Fruit fly (Drosophila melanogaster) whole organism, embryonic: Measurements from ENCODE around the gene CG1494.

Source experiments
- ATbp ChIP-seq: fragments of 200-800 bp; sonication (Bioruptor generic); optimal IDR thresholded peaks from 2 replicates; lab custom pipeline; 2017; ENCODE audit warnings: missing biosample characterization, mild to moderate bottlenecking, missing genetic modification characterization, missing genetic modification reagents
- Atf6 ChIP-seq: fragments of 200-800 bp; sonication (Bioruptor generic); IDR thresholded peaks from 2 replicates; pipeline ENCODE4 v1.3.6; 2022; ENCODE audit warnings: missing biosample characterization, missing genetic modification characterization
- Awh ChIP-seq: fragments of 200-800 bp; sonication (Bioruptor generic); IDR thresholded peaks from 2 replicates; pipeline ENCODE4, ENCODE4 v1.3.6; 2022; ENCODE audit warnings: missing biosample characterization, missing genetic modification characterization
- BEAF-32 ChIP-seq: fragments of 200-800 bp; sonication (Bioruptor generic); optimal IDR thresholded peaks from 3 replicates; lab custom pipeline; 2017; ENCODE audit warnings: missing biosample characterization, missing genetic modification characterization, mild to moderate bottlenecking, moderate library complexity, missing genetic modification reagents
- CG10147 ChIP-seq: fragments of 200-800 bp; sonication (Bioruptor generic); optimal IDR thresholded peaks from 2 replicates; lab custom pipeline; 2019; ENCODE audit warnings: missing biosample characterization, mild to moderate bottlenecking, missing genetic modification characterization, moderate library complexity
- CG10654 ChIP-seq: fragments of 200-800 bp; sonication (Bioruptor generic); optimal IDR thresholded peaks from 2 replicates; lab custom pipeline; 2016; ENCODE audit warnings: missing biosample characterization, missing genetic modification characterization
- CG11696 ChIP-seq: fragments of 200-800 bp; sonication (Bioruptor generic); IDR thresholded peaks from 2 replicates; pipeline ENCODE4 v1.3.6; 2022; ENCODE audit warnings: missing biosample characterization, missing genetic modification characterization
- CG1233 ChIP-seq: fragments of 200-800 bp; sonication (Bioruptor generic); optimal IDR thresholded peaks from 4 replicates; lab custom pipeline; 2018; ENCODE audit warnings: missing biosample characterization, mild to moderate bottlenecking, missing genetic modification characterization
- CG12769 ChIP-seq: fragments of 200-800 bp; sonication (Bioruptor generic); optimal IDR thresholded peaks from 2 replicates; lab custom pipeline; 2019; ENCODE audit warnings: missing biosample characterization, mild to moderate bottlenecking, missing genetic modification characterization, moderate library complexity
- CG12942 ChIP-seq: fragments of 200-800 bp; sonication (Bioruptor generic); optimal IDR thresholded peaks from 3 replicates; lab custom pipeline; 2016; ENCODE audit warnings: missing biosample characterization, missing genetic modification characterization
- CG13123 ChIP-seq: fragments of 200-800 bp; sonication (Bioruptor generic); optimal IDR thresholded peaks from 2 replicates; lab custom pipeline; 2016; ENCODE audit warnings: missing biosample characterization, missing genetic modification characterization
- CG13424 ChIP-seq: fragments of 200-800 bp; sonication (Bioruptor generic); optimal IDR thresholded peaks from 2 replicates; lab custom pipeline; 2019; ENCODE audit warnings: missing biosample characterization, mild to moderate bottlenecking, missing genetic modification characterization, moderate library complexity
- CG13624 ChIP-seq: fragments of 200-800 bp; sonication (Bioruptor generic); optimal IDR thresholded peaks from 2 replicates; lab custom pipeline; 2016; ENCODE audit warnings: missing biosample characterization, missing genetic modification characterization
- CG18262 ChIP-seq: fragments of 200-800 bp; optimal IDR thresholded peaks from 3 replicates; lab custom pipeline; 2019; ENCODE audit warnings: missing biosample characterization, mild to moderate bottlenecking, missing genetic modification characterization, moderate library complexity
- CG18619 ChIP-seq: fragments of 200-800 bp; sonication (Bioruptor generic); optimal IDR thresholded peaks from 3 replicates; lab custom pipeline; 2017; ENCODE audit warnings: missing biosample characterization, mild to moderate bottlenecking, missing genetic modification characterization
- CG2202 ChIP-seq: fragments of 200-800 bp; sonication (Bioruptor generic); optimal IDR thresholded peaks from 2 replicates; lab custom pipeline; 2018; ENCODE audit warnings: missing biosample characterization, mild to moderate bottlenecking, missing genetic modification characterization
- CG30403 ChIP-seq: fragments of 200-800 bp; sonication (Bioruptor generic); optimal IDR thresholded peaks from 3 replicates; lab custom pipeline; 2016; ENCODE audit warnings: missing biosample characterization, missing genetic modification characterization
- CG31388 ChIP-seq: fragments of 200-800 bp; sonication (Bioruptor generic); optimal IDR thresholded peaks from 2 replicates; lab custom pipeline; 2016; ENCODE audit warnings: missing biosample characterization, missing genetic modification characterization
- CG31441 ChIP-seq: fragments of 200-800 bp; sonication (Bioruptor generic); IDR thresholded peaks from 2 replicates; pipeline ENCODE4 v1.3.6; 2022; ENCODE audit warnings: missing biosample characterization, missing genetic modification characterization
- CG4424 ChIP-seq: fragments of 200-800 bp; sonication (Bioruptor generic); optimal IDR thresholded peaks from 3 replicates; lab custom pipeline; 2016; ENCODE audit warnings: missing biosample characterization, missing genetic modification characterization
- CG5180 ChIP-seq: fragments of 200-800 bp; sonication (Bioruptor generic); optimal IDR thresholded peaks from 3 replicates; lab custom pipeline; 2017; ENCODE audit warnings: missing biosample characterization, missing genetic modification characterization, mild to moderate bottlenecking, moderate library complexity, missing genetic modification reagents
- CG6791 ChIP-seq: fragments of 200-800 bp; sonication (Bioruptor generic); IDR thresholded peaks from 3 replicates; pipeline ENCODE4 v1.3.6; 2022; ENCODE audit warnings: missing biosample characterization, missing genetic modification characterization; ENCODE audit not compliant: partially characterized antibody
- CG7271 ChIP-seq: fragments of 200-800 bp; sonication (Bioruptor generic); optimal IDR thresholded peaks from 2 replicates; lab custom pipeline; 2018; ENCODE audit warnings: missing biosample characterization, mild to moderate bottlenecking, missing genetic modification characterization, moderate library complexity
- CG8944 ChIP-seq: fragments of 200-800 bp; sonication (Bioruptor generic); optimal IDR thresholded peaks from 3 replicates; lab custom pipeline; 2016; ENCODE audit warnings: missing biosample characterization, missing genetic modification characterization
- CHES-1-like ChIP-seq: fragments of 200-800 bp; sonication (Bioruptor generic); optimal IDR thresholded peaks from 2 replicates; lab custom pipeline; 2016; ENCODE audit warnings: missing biosample characterization, missing genetic modification characterization
- Chrac-16 ChIP-seq: fragments of 200-800 bp; sonication (Bioruptor generic); optimal IDR thresholded peaks from 3 replicates; lab custom pipeline; 2016; ENCODE audit warnings: missing biosample characterization, missing genetic modification characterization
- D ChIP-seq, 2 experiments: fragments of 200-800 bp in 1 of 2; fragments of >200 bp in 1 of 2; sonication (Bioruptor generic) in 1 of 2; optimal IDR thresholded peaks; 2 replicates in 1 of 2; 3 replicates in 1 of 2; lab custom pipeline; 2017; ENCODE audit warnings: mild to moderate bottlenecking in 1 of 2, missing biosample characterization in 1 of 2, missing genetic modification characterization in 1 of 2, missing genetic modification reagents in 1 of 2
- Deaf1 ChIP-seq: fragments of 200-800 bp; optimal IDR thresholded peaks from 3 replicates; lab custom pipeline; 2019; ENCODE audit warnings: missing biosample characterization, mild to moderate bottlenecking, missing genetic modification characterization, moderate library complexity
- Fer2 ChIP-seq: fragments of 200-800 bp; sonication (Bioruptor generic); optimal IDR thresholded peaks from 2 replicates; lab custom pipeline; 2018; ENCODE audit warnings: missing biosample characterization, mild to moderate bottlenecking, missing genetic modification characterization, moderate library complexity
- Gsc ChIP-seq: fragments of 200-800 bp; sonication (Bioruptor generic); IDR thresholded peaks from 2 replicates; pipeline ENCODE4 v1.3.6; 2022; ENCODE audit warnings: missing biosample characterization, missing genetic modification characterization
- Hmr ChIP-seq: fragments of 200-800 bp; sonication (Bioruptor generic); optimal IDR thresholded peaks from 3 replicates; lab custom pipeline; 2017; ENCODE audit warnings: mild to moderate bottlenecking, missing biosample characterization, missing genetic modification reagents, missing genetic modification characterization
- Hmx ChIP-seq: fragments of 200-800 bp; sonication (Bioruptor generic); optimal IDR thresholded peaks from 2 replicates; lab custom pipeline; 2016; ENCODE audit warnings: missing biosample characterization, missing genetic modification characterization
- Hr78 ChIP-seq, 2 experiments: fragments of 200-800 bp in 1 of 2; fragments of >200 bp in 1 of 2; sonication (Bioruptor generic) in 1 of 2; optimal IDR thresholded peaks; 2 replicates each; lab custom pipeline; 2017 to 2019; ENCODE audit warnings: missing biosample characterization in 2 of 2, missing genetic modification characterization in 2 of 2, mild to moderate bottlenecking in 1 of 2, moderate library complexity in 1 of 2
- Poxn ChIP-seq: fragments of 200-800 bp; sonication (Bioruptor generic); IDR thresholded peaks from 2 replicates; pipeline ENCODE4 v1.3.6; 2022; ENCODE audit warnings: missing biosample characterization, missing genetic modification characterization
- ab ChIP-seq: fragments of 200-800 bp; sonication (Bioruptor generic); optimal IDR thresholded peaks from 2 replicates; lab custom pipeline; 2016; ENCODE audit warnings: missing biosample characterization, missing genetic modification characterization
- ato ChIP-seq: fragments of 200-800 bp; sonication (Bioruptor generic); IDR thresholded peaks from 2 replicates; pipeline ENCODE4 v1.3.6; 2022; ENCODE audit warnings: missing biosample characterization, missing genetic modification characterization; ENCODE audit not compliant: partially characterized antibody
- bigmax ChIP-seq: fragments of 200-800 bp; sonication (Bioruptor generic); optimal IDR thresholded peaks from 2 replicates; lab custom pipeline; 2018; ENCODE audit warnings: missing biosample characterization, mild to moderate bottlenecking, missing genetic modification characterization
- br ChIP-seq: fragments of >200 bp; optimal IDR thresholded peaks from 2 replicates; lab custom pipeline; 2017
- dati ChIP-seq: fragments of 200-800 bp; sonication (Bioruptor generic); IDR thresholded peaks from 2 replicates; pipeline ENCODE4 v1.3.6; 2022; ENCODE audit warnings: missing biosample characterization, missing genetic modification characterization
- insv ChIP-seq, 2 experiments: fragments of 200-800 bp; sonication (Bioruptor generic); optimal IDR thresholded peaks; 3 replicates each; lab custom pipeline; 2016 to 2018; ENCODE audit warnings: missing biosample characterization in 2 of 2, missing genetic modification characterization in 2 of 2
- mirr ChIP-seq: fragments of 200-800 bp; sonication (Bioruptor generic); optimal IDR thresholded peaks from 3 replicates; lab custom pipeline; 2018; ENCODE audit warnings: missing biosample characterization, mild to moderate bottlenecking, missing genetic modification characterization
- schlank ChIP-seq: fragments of 200-800 bp; sonication (Bioruptor generic); optimal IDR thresholded peaks from 2 replicates; lab custom pipeline; 2018; ENCODE audit warnings: missing biosample characterization, mild to moderate bottlenecking, missing genetic modification characterization
- sim ChIP-seq: fragments of 200-800 bp; sonication (Bioruptor generic); IDR thresholded peaks from 2 replicates; pipeline ENCODE4 v1.3.6; 2022; ENCODE audit warnings: missing biosample characterization, missing genetic modification characterization
- sr ChIP-seq: fragments of 200-800 bp; sonication (Bioruptor generic); IDR thresholded peaks from 3 replicates; pipeline ENCODE4 v1.3.6; 2022; ENCODE audit warnings: missing biosample characterization, missing genetic modification characterization
- stwl ChIP-seq: fragments of 200-800 bp; sonication (Bioruptor generic); optimal IDR thresholded peaks from 3 replicates; lab custom pipeline; 2018; ENCODE audit warnings: missing biosample characterization, mild to moderate bottlenecking, missing genetic modification characterization, moderate library complexity
- tll ChIP-seq, 2 experiments: fragments of 200-800 bp in 1 of 2; fragments of >200 bp in 1 of 2; sonication (Bioruptor generic) in 1 of 2; optimal IDR thresholded peaks; 2 replicates each; lab custom pipeline; 2017 to 2019; ENCODE audit warnings: missing biosample characterization in 2 of 2, missing genetic modification characterization in 2 of 2, mild to moderate bottlenecking in 1 of 2, moderate library complexity in 1 of 2
- twi ChIP-seq: fragments of 200-800 bp; optimal IDR thresholded peaks from 2 replicates; lab custom pipeline; 2019; ENCODE audit warnings: missing biosample characterization, mild to moderate bottlenecking, missing genetic modification characterization, moderate library complexity
- vfl ChIP-seq: fragments of 200-800 bp; sonication (Bioruptor generic); optimal IDR thresholded peaks from 2 replicates; lab custom pipeline; 2016; ENCODE audit warnings: missing biosample characterization, missing genetic modification characterization

CG1494 gene

dm6 chrX:21281039-21281911 is 3.8 kb upstream of the CG1494 start, which contains the start of gene Mnr (continued):
- no peak for TF ChIP-seq CG11696 (GFP tag; lab: Robert Waterston, UW)
- TF ChIP-seq CG18262 (tag; lab: Kevin White, UChicago), result peak; percentile 14
- TF ChIP-seq CG30403 (GFP tag; lab: Kevin White, UChicago), result peak; percentile 30
- TF ChIP-seq insv (GFP tag; optimal IDR thresholded peaks at IDR 0.05; lab: Kevin White, UChicago), result no peak
- TF ChIP-seq Chrac-16 (GFP tag; lab: Kevin White, UChicago), result no peak
- no peak for TF ChIP-seq CG2202 (tag; lab: Kevin White, UChicago)
- TF ChIP-seq sim (GFP tag; lab: Robert Waterston, UW), result no peak
- peak; percentile 9 for TF ChIP-seq stwl
- TF ChIP-seq CG1233 (GFP tag; lab: Kevin White, UChicago), result no peak
- TF ChIP-seq CG10147 (GFP tag; lab: Kevin White, UChicago), result no peak
- no peak for TF ChIP-seq CG6791
- no peak for TF ChIP-seq D (optimal IDR thresholded peaks at IDR 0.05; lab: Kevin White, UChicago)
- TF ChIP-seq D (GFP tag; optimal IDR thresholded peaks at IDR 0.05; lab: Kevin White, UChicago), result no peak
- no peak for TF ChIP-seq Poxn
- no peak for TF ChIP-seq CG10654 (GFP tag; lab: Kevin White, UChicago)
- no peak for TF ChIP-seq CG13624
- TF ChIP-seq ab (GFP tag; lab: Kevin White, UChicago), result no peak
- no peak for TF ChIP-seq CG31388
- peak; percentile 93 for TF ChIP-seq twi (tag; lab: Kevin White, UChicago)
- TF ChIP-seq Hmr (GFP tag; lab: Kevin White, UChicago), result peak; percentile 4
- TF ChIP-seq Hr78 (GFP tag; optimal IDR thresholded peaks at IDR 0.05; lab: Kevin White, UChicago), result no peak
- no peak for TF ChIP-seq CG13424 (tag; lab: Kevin White, UChicago)
- TF ChIP-seq schlank, result no peak
- TF ChIP-seq vfl, result no peak
- peak; percentile 96 for TF ChIP-seq CG12769 (tag; lab: Kevin White, UChicago)
- TF ChIP-seq mirr (GFP tag; lab: Kevin White, UChicago), result peak; percentile 60
- TF ChIP-seq Gsc, result no peak
- no peak for TF ChIP-seq CG13123 (GFP tag; lab: Kevin White, UChicago)
- TF ChIP-seq CG31441 (GFP tag; lab: Robert Waterston, UW), result no peak
- TF ChIP-seq Awh, result no peak
- peak; percentile 100 for TF ChIP-seq Deaf1
- TF ChIP-seq br (lab: Kevin White, UChicago), result no peak
- TF ChIP-seq Fer2, result no peak
- TF ChIP-seq CG18619 (GFP tag; lab: Kevin White, UChicago), result no peak
- no peak for TF ChIP-seq CG12942 (GFP tag; lab: Kevin White, UChicago)
- 0 out of 3 replicates have a peak, but pooled peaks have one; percentile 36 for TF ChIP-seq sr
- no peak for TF ChIP-seq bigmax (GFP tag; lab: Kevin White, UChicago)
- 0 out of 2 replicates have a peak, but pooled peaks have one; percentile 24 for TF ChIP-seq ato
- no peak for TF ChIP-seq tll (GFP tag; optimal IDR thresholded peaks at IDR 0.05; lab: Kevin White, UChicago)
- no peak for TF ChIP-seq Hmx
- TF ChIP-seq CG8944 (GFP tag; lab: Kevin White, UChicago), result no peak
- TF ChIP-seq CHES-1-like (GFP tag; lab: Kevin White, UChicago), result no peak
- TF ChIP-seq CG4424 (GFP tag; lab: Kevin White, UChicago), result no peak
- no peak for TF ChIP-seq Atf6 (GFP tag; lab: Robert Waterston, UW)
- no peak for TF ChIP-seq CG7271 (tag; lab: Kevin White, UChicago)
- no peak for TF ChIP-seq BEAF-32 (GFP tag; lab: Kevin White, UChicago)
- no peak for TF ChIP-seq dati
- TF ChIP-seq CG5180 (GFP tag; lab: Kevin White, UChicago), result no peak
- no peak for TF ChIP-seq ATbp
